Worm (Caenorhabditis elegans) whole organism, young adult: ENCODE results near the gene C25H3.1.

Experiments
- ama-1 ChIP-seq, 3 experiments: fragments of 150-350 bp in 1 of 3; sonication (generic microtip) in 2 of 3; optimal IDR thresholded peaks; 2 replicates each; lab custom pipeline; 2014 to 2018; ENCODE audit warnings: missing biosample characterization in 2 of 3, missing genetic modification characterization in 2 of 3, missing genetic modification reagents in 2 of 3
- dpl-1 ChIP-seq: fragments of 150-350 bp; optimal IDR thresholded peaks from 2 replicates; lab custom pipeline; 2014; ENCODE audit warnings: missing biosample characterization, missing genetic modification reagents, missing genetic modification characterization
- ztf-22 ChIP-seq: fragments of 200-800 bp; sonication (Bioruptor generic); optimal IDR thresholded peaks from 2 replicates; lab custom pipeline; 2018; ENCODE audit warnings: mild to moderate bottlenecking, missing genetic modification characterization, moderate library complexity, missing compliant biosample characterization

ce11 chrII:5747312-5747711 is 48.4 kb downstream of the C25H3.1 start:
- TF ChIP-seq ama-1 (optimal IDR thresholded peaks at IDR 0.05; lab: Kevin White, UChicago) (no peak), ama-1 (GFP tag; optimal IDR thresholded peaks at IDR 0.05; lab: Kevin White, UChicago) (no peak), dpl-1 (no peak), ztf-22 (GFP tag; lab: Kevin White, UChicago) (no peak)
